Worm (Caenorhabditis elegans) whole organism, midembryonic: Measurements from ENCODE around the gene nspb-9.

Source experiments
- flt-1 ChIP-seq: fragments of 200-800 bp; sonication (Bioruptor generic); IDR thresholded peaks from 2 replicates; pipeline ENCODE4 v1.3.6; 2022; ENCODE audit warnings: missing genetic modification characterization, missing compliant biosample characterization
- tab-1 ChIP-seq: fragments of 200-800 bp; sonication (Bioruptor generic); IDR thresholded peaks from 2 replicates; pipeline ENCODE4 v1.3.6; 2022; ENCODE audit warnings: missing genetic modification characterization, missing compliant biosample characterization

- TF ChIP-seq flt-1 (GFP tag; lab: Robert Waterston, UW) (no peak), tab-1 (GFP tag; lab: Robert Waterston, UW) (no peak)
Observed at ce11 chrII:14606172-14606571, 25.5 kb downstream of the nspb-9 start, which contains the start of gene arl-3.
